Worm (Caenorhabditis elegans) whole organism, early embryonic: ENCODE measurements around the gene sre-26.

Source experiments
- ama-1 ChIP-seq: fragments of 150-350 bp; optimal IDR thresholded peaks from 2 replicates; lab custom pipeline; 2014
- ceh-13 ChIP-seq: fragments of 200-800 bp; sonication (Bioruptor generic); optimal IDR thresholded peaks from 2 replicates; lab custom pipeline; 2018; ENCODE audit warnings: mild to moderate bottlenecking, missing genetic modification characterization, missing compliant biosample characterization
- flt-1 ChIP-seq: fragments of 200-800 bp; sonication (Bioruptor generic); IDR thresholded peaks from 2 replicates; pipeline ENCODE4 v1.3.6; 2022; ENCODE audit warnings: missing genetic modification characterization, missing compliant biosample characterization
- hnd-1 ChIP-seq: sonication (generic microtip); optimal IDR thresholded peaks from 2 replicates; lab custom pipeline; 2016; ENCODE audit warnings: missing genetic modification characterization, missing compliant biosample characterization
- pes-1 ChIP-seq: fragments of 200-800 bp; sonication (Bioruptor generic); IDR thresholded peaks from 2 replicates; pipeline ENCODE4 v1.3.6; 2022; ENCODE audit warnings: missing genetic modification reagents, missing genetic modification characterization, missing compliant biosample characterization
- scrt-1 ChIP-seq: fragments of 200-800 bp; sonication (Bioruptor generic); IDR thresholded peaks from 2 replicates; pipeline ENCODE4 v1.3.6; 2022; ENCODE audit warnings: missing genetic modification characterization, missing compliant biosample characterization
- sea-1 ChIP-seq: fragments of 200-800 bp; sonication (Bioruptor generic); conservative IDR thresholded peaks from 2 replicates; pipeline ENCODE4 v1.3.6; 2022; ENCODE audit warnings: missing genetic modification characterization, missing compliant biosample characterization

- TF ChIP-seq hnd-1, result no peak
- no peak for TF ChIP-seq ama-1 (lab: Kevin White, UChicago)
- no peak for TF ChIP-seq ceh-13 (GFP tag; lab: Kevin White, UChicago)
- TF ChIP-seq pes-1 (GFP tag; lab: Robert Waterston, UW), result no peak
- TF ChIP-seq scrt-1, result no peak
- no peak for TF ChIP-seq sea-1 (GFP tag; lab: Robert Waterston, UW)
- TF ChIP-seq flt-1, result no peak
These were observed 32.4 kb downstream of the sre-26 start, which contains the start of gene sre-41 for ce11 chrII:12387980-12388379.
